Fruit fly (Drosophila melanogaster) whole organism, embryonic: ENCODE measurements around the gene SmD2.
A peak's percentile ranks its signal among the peaks of the same experiment; 100 is the strongest.

ENCODE experiments used
- Blimp-1 ChIP-seq: fragments of 200-800 bp; sonication (Bioruptor generic); optimal IDR thresholded peaks from 3 replicates; lab custom pipeline; 2018; ENCODE audit warnings: missing biosample characterization, missing genetic modification characterization, mild to moderate bottlenecking, moderate library complexity, missing genetic modification reagents
- CG10267 ChIP-seq: fragments of 200-800 bp; sonication (Bioruptor generic); optimal IDR thresholded peaks from 2 replicates; lab custom pipeline; 2018; ENCODE audit warnings: missing biosample characterization, mild to moderate bottlenecking, missing genetic modification characterization, moderate library complexity
- CG10654 ChIP-seq: fragments of 200-800 bp; sonication (Bioruptor generic); optimal IDR thresholded peaks from 2 replicates; lab custom pipeline; 2016; ENCODE audit warnings: missing biosample characterization, missing genetic modification characterization
- CG10979 ChIP-seq: fragments of 200-800 bp; sonication (Bioruptor generic); optimal IDR thresholded peaks from 2 replicates; lab custom pipeline; 2018; ENCODE audit warnings: missing biosample characterization, mild to moderate bottlenecking, missing genetic modification characterization, moderate library complexity
- CG11456 ChIP-seq: fragments of 200-800 bp; sonication (Bioruptor generic); IDR thresholded peaks from 3 replicates; pipeline ENCODE4 v1.3.6; 2022; ENCODE audit warnings: missing biosample characterization, missing genetic modification characterization
- CG16779 ChIP-seq: fragments of 200-800 bp; sonication (Bioruptor generic); IDR thresholded peaks from 2 replicates; pipeline ENCODE4 v1.3.6; 2022; ENCODE audit warnings: missing biosample characterization, missing genetic modification characterization
- CG16863 ChIP-seq: fragments of 200-800 bp; sonication (Bioruptor generic); optimal IDR thresholded peaks from 3 replicates; lab custom pipeline; 2016; ENCODE audit warnings: missing biosample characterization, missing genetic modification characterization
- CG18764 ChIP-seq: fragments of 200-800 bp; sonication (Bioruptor generic); optimal IDR thresholded peaks from 3 replicates; lab custom pipeline; 2016; ENCODE audit warnings: missing biosample characterization, missing genetic modification characterization
- CG2120 ChIP-seq: fragments of 200-800 bp; sonication (Bioruptor generic); optimal IDR thresholded peaks from 3 replicates; lab custom pipeline; 2016; ENCODE audit warnings: missing biosample characterization, missing genetic modification characterization
- CG4282 ChIP-seq: fragments of 200-800 bp; sonication (Bioruptor generic); optimal IDR thresholded peaks from 2 replicates; lab custom pipeline; 2016; ENCODE audit warnings: missing biosample characterization, missing genetic modification characterization
- CG4730 ChIP-seq: fragments of 200-800 bp; sonication (Bioruptor generic); IDR thresholded peaks from 2 replicates; pipeline ENCODE4 v1.3.6; 2022; ENCODE audit warnings: missing biosample characterization, missing genetic modification characterization
- CG6175 ChIP-seq: fragments of 200-800 bp; sonication (Bioruptor generic); IDR thresholded peaks from 3 replicates; pipeline ENCODE4 v1.3.6; 2022; ENCODE audit warnings: missing biosample characterization, missing genetic modification characterization
- CG6813 ChIP-seq: fragments of 200-800 bp; sonication (Bioruptor generic); optimal IDR thresholded peaks from 2 replicates; lab custom pipeline; 2017; ENCODE audit warnings: missing biosample characterization, missing genetic modification characterization, mild to moderate bottlenecking, moderate library complexity, missing genetic modification reagents
- CG7271 ChIP-seq: fragments of 200-800 bp; sonication (Bioruptor generic); optimal IDR thresholded peaks from 2 replicates; lab custom pipeline; 2018; ENCODE audit warnings: missing biosample characterization, mild to moderate bottlenecking, missing genetic modification characterization, moderate library complexity
- CG7372 ChIP-seq: fragments of 200-800 bp; sonication (Bioruptor generic); IDR thresholded peaks from 2 replicates; pipeline ENCODE4 v1.3.6; 2022; ENCODE audit warnings: missing biosample characterization, missing genetic modification characterization
- CG9727 ChIP-seq: fragments of 200-800 bp; sonication (Bioruptor generic); optimal IDR thresholded peaks from 3 replicates; lab custom pipeline; 2017; ENCODE audit warnings: missing biosample characterization, mild to moderate bottlenecking, missing genetic modification characterization
- Camta ChIP-seq: fragments of 200-800 bp; sonication (Bioruptor generic); optimal IDR thresholded peaks from 2 replicates; lab custom pipeline; 2016; ENCODE audit warnings: missing biosample characterization, missing genetic modification characterization
- CkIIα-i1 ChIP-seq: fragments of 200-800 bp; sonication (Bioruptor generic); IDR thresholded peaks from 2 replicates; pipeline ENCODE4 v1.3.6; 2022; ENCODE audit warnings: missing biosample characterization, missing genetic modification characterization
- Ets65A ChIP-seq: fragments of 200-800 bp; sonication (Bioruptor generic); peaks from one replicate; lab custom pipeline; 2016; ENCODE audit warnings: missing biosample characterization, missing genetic modification characterization
- HLH3B ChIP-seq: fragments of 200-800 bp; sonication (Bioruptor generic); IDR thresholded peaks from 2 replicates; pipeline ENCODE4 v1.3.6; 2022; ENCODE audit warnings: missing biosample characterization, missing genetic modification characterization
- Hr3 ChIP-seq: fragments of 200-800 bp; sonication (Bioruptor generic); optimal IDR thresholded peaks from 3 replicates; lab custom pipeline; 2016; ENCODE audit warnings: missing biosample characterization, missing genetic modification characterization
- Med ChIP-seq: fragments of 200-800 bp; sonication (Bioruptor generic); peaks from one replicate; lab custom pipeline; 2016; ENCODE audit warnings: missing biosample characterization, missing genetic modification characterization, mild to moderate bottlenecking, inconsistent platforms, moderate library complexity
- Neu2 ChIP-seq: fragments of 200-800 bp; sonication (Bioruptor generic); optimal IDR thresholded peaks from 3 replicates; lab custom pipeline; 2016; ENCODE audit warnings: missing biosample characterization, missing genetic modification characterization, borderline replicate concordance
- Sox102F ChIP-seq: fragments of 200-800 bp; sonication (Bioruptor generic); optimal IDR thresholded peaks from 2 replicates; lab custom pipeline; 2018; ENCODE audit warnings: missing biosample characterization, mild to moderate bottlenecking, missing genetic modification characterization, moderate library complexity
- Tbp ChIP-seq: fragments of >200 bp; optimal IDR thresholded peaks from 2 replicates; lab custom pipeline; 2018; ENCODE audit warnings: missing biosample characterization, missing genetic modification characterization
- Xrp1 ChIP-seq: fragments of 200-800 bp; sonication (Bioruptor generic); IDR thresholded peaks from 2 replicates; pipeline ENCODE4 v1.3.6; 2022; ENCODE audit warnings: missing biosample characterization, missing genetic modification characterization
- ab ChIP-seq: fragments of 200-800 bp; sonication (Bioruptor generic); optimal IDR thresholded peaks from 2 replicates; lab custom pipeline; 2016; ENCODE audit warnings: missing biosample characterization, missing genetic modification characterization
- ara ChIP-seq: fragments of 200-800 bp; sonication (Bioruptor generic); IDR thresholded peaks from 2 replicates; pipeline ENCODE4 v1.3.6; 2022; ENCODE audit warnings: missing biosample characterization, missing genetic modification characterization
- cas ChIP-seq: fragments of 200-800 bp; sonication (Bioruptor generic); IDR thresholded peaks from 2 replicates; pipeline ENCODE4 v1.3.6; 2022; ENCODE audit warnings: missing biosample characterization, missing genetic modification characterization
- caup ChIP-seq: fragments of 200-800 bp; sonication (Bioruptor generic); optimal IDR thresholded peaks from 3 replicates; lab custom pipeline; 2017; ENCODE audit warnings: missing biosample characterization, mild to moderate bottlenecking, missing genetic modification characterization, moderate library complexity; ENCODE audit not compliant: severe bottlenecking
- chinmo ChIP-seq: fragments of 200-800 bp; sonication (Bioruptor generic); IDR thresholded peaks from 4 replicates; pipeline ENCODE4 v1.3.6; 2022; ENCODE audit warnings: missing biosample characterization, missing genetic modification characterization; ENCODE audit not compliant: partially characterized antibody
- emc ChIP-seq: fragments of 200-800 bp; sonication (Bioruptor generic); optimal IDR thresholded peaks from 2 replicates; lab custom pipeline; 2016; ENCODE audit warnings: missing biosample characterization, missing genetic modification characterization
- gce ChIP-seq: fragments of 200-800 bp; sonication (Bioruptor generic); IDR thresholded peaks from 3 replicates; pipeline ENCODE4 v1.3.6; 2022; ENCODE audit warnings: missing biosample characterization, missing genetic modification characterization
- gsb-n ChIP-seq: fragments of 200-800 bp; sonication (Bioruptor generic); optimal IDR thresholded peaks from 3 replicates; lab custom pipeline; 2018; ENCODE audit warnings: missing biosample characterization, mild to moderate bottlenecking, missing genetic modification characterization
- ind ChIP-seq: fragments of 200-800 bp; sonication (Bioruptor generic); optimal IDR thresholded peaks from 3 replicates; lab custom pipeline; 2016; ENCODE audit warnings: missing biosample characterization, missing genetic modification characterization
- jing ChIP-seq: fragments of 200-800 bp; sonication (Bioruptor generic); optimal IDR thresholded peaks from 2 replicates; lab custom pipeline; 2018; ENCODE audit warnings: missing biosample characterization, mild to moderate bottlenecking, missing genetic modification characterization
- kay ChIP-seq: fragments of 200-800 bp; sonication (Bioruptor generic); optimal IDR thresholded peaks from 2 replicates; lab custom pipeline; 2016; ENCODE audit warnings: missing biosample characterization, missing genetic modification characterization
- mam ChIP-seq: fragments of 200-800 bp; sonication (Bioruptor generic); optimal IDR thresholded peaks from 3 replicates; lab custom pipeline; 2016; ENCODE audit warnings: missing biosample characterization, missing genetic modification characterization
- oc ChIP-seq: fragments of 200-800 bp; sonication (Bioruptor generic); optimal IDR thresholded peaks from 2 replicates; lab custom pipeline; 2018; ENCODE audit warnings: missing biosample characterization, mild to moderate bottlenecking, missing genetic modification characterization, moderate library complexity
- pum ChIP-seq: fragments of 200-800 bp; sonication (Bioruptor generic); optimal IDR thresholded peaks from 2 replicates; lab custom pipeline; 2016; ENCODE audit warnings: missing biosample characterization, missing genetic modification characterization
- sens ChIP-seq: fragments of 200-800 bp; sonication (Bioruptor generic); peaks from one replicate; lab custom pipeline; 2016; ENCODE audit warnings: missing biosample characterization, missing genetic modification characterization
- slbo ChIP-seq: fragments of 200-800 bp; sonication (Bioruptor generic); IDR thresholded peaks from 2 replicates; pipeline ENCODE4 v1.3.6; 2022; ENCODE audit warnings: missing biosample characterization, missing genetic modification characterization
- sqz ChIP-seq: fragments of 200-800 bp; sonication (Bioruptor generic); optimal IDR thresholded peaks from 3 replicates; lab custom pipeline; 2018; ENCODE audit warnings: missing biosample characterization, mild to moderate bottlenecking, missing genetic modification characterization
- stwl ChIP-seq: fragments of 200-800 bp; sonication (Bioruptor generic); optimal IDR thresholded peaks from 3 replicates; lab custom pipeline; 2018; ENCODE audit warnings: missing biosample characterization, mild to moderate bottlenecking, missing genetic modification characterization, moderate library complexity
- sug ChIP-seq: fragments of 200-800 bp; optimal IDR thresholded peaks from 2 replicates; lab custom pipeline; 2019; ENCODE audit warnings: missing biosample characterization, mild to moderate bottlenecking, missing genetic modification characterization, moderate library complexity
- tin ChIP-seq: fragments of 200-800 bp; sonication (Bioruptor generic); optimal IDR thresholded peaks from 3 replicates; lab custom pipeline; 2016; ENCODE audit warnings: missing biosample characterization, missing genetic modification characterization
- vvl ChIP-seq: fragments of 200-800 bp; sonication (Bioruptor generic); IDR thresholded peaks from 2 replicates; pipeline ENCODE4 v1.3.6; 2022; ENCODE audit warnings: missing biosample characterization, missing genetic modification characterization
- zfh1 ChIP-seq: fragments of 200-800 bp; sonication (Bioruptor generic); IDR thresholded peaks from 3 replicates; pipeline ENCODE4 v1.3.6; 2022; ENCODE audit warnings: missing biosample characterization, missing genetic modification characterization
- zfh2 ChIP-seq: fragments of 200-800 bp; sonication (Bioruptor generic); optimal IDR thresholded peaks from 2 replicates; lab custom pipeline; 2016; ENCODE audit warnings: missing biosample characterization, missing genetic modification characterization

The SmD2 gene

DNA sequence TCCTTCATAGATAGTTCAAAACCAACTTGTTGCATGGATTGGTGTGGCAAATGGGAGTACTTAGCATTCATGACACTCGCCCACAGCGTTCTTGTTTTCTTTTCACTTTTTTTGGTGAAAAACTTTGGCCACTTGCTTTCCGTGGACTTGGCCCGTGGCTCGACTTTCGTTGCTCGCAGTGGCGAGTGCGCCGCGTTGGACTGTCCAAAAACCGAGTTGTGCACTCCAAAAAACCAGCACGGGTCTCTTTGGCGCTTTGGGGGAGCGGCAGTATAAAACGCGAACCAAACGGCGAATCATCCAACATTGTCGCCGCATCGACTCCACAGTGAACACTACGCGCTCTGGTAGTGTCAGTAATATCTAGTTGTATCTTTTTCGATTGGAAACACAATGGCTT lies 5.9 kb downstream of the SmD2 start, which contains the start of gene Osi20:
Gene Osi20, plus strand, starts transcription at position 301 of the 400 bp plus-strand sequence.
- TF ChIP-seq CG4282 (no peak), ara (GFP tag; lab: Robert Waterston, UW) (0 out of 2 replicates have a peak, but pooled peaks have one; percentile 18), CG4730 (GFP tag; lab: Robert Waterston, UW) (no peak), tin (GFP tag; lab: Kevin White, UChicago) (no peak), CG10267 (no peak), Sox102F (GFP tag; lab: Kevin White, UChicago) (no peak), Neu2 (GFP tag; lab: Kevin White, UChicago) (no peak), CG18764 (GFP tag; lab: Kevin White, UChicago) (no peak), CG10979 (tag; lab: Kevin White, UChicago) (no peak), mam (GFP tag; lab: Kevin White, UChicago) (no peak), Tbp (GFP tag; lab: Kevin White, UChicago) (no peak), Blimp-1 (GFP tag; lab: Kevin White, UChicago) (peak; percentile 50), sug (no peak), CG6175 (GFP tag; lab: Robert Waterston, UW) (no peak), CkIIα-i1 (GFP tag; lab: Robert Waterston, UW) (no peak)

DNA sequence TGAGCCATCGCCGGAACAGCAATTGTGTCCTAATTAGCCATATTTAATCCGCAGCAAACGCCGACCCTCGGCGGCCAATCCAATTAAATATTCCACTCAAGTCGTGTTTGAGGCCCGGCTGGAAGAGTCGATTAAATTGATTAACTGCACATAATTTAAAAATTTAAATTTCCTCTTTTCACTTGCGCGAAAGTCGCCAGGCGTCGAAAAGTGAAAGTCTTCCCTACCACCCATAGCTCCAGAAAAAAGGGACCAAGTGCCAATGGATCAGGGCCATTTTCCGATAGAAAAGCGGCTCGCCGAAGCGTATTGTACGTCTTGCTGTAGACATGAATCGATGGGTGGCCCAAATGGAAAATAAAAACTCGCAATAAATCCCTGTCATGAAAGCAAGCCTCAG lies 8.3 kb downstream of the SmD2 start:
- TF ChIP-seq Ets65A (GFP tag; lab: Kevin White, UChicago) (peak; percentile 74), Blimp-1 (GFP tag; lab: Kevin White, UChicago) (peak; percentile 57), HLH3B (GFP tag; lab: Robert Waterston, UW) (no peak)

DNA sequence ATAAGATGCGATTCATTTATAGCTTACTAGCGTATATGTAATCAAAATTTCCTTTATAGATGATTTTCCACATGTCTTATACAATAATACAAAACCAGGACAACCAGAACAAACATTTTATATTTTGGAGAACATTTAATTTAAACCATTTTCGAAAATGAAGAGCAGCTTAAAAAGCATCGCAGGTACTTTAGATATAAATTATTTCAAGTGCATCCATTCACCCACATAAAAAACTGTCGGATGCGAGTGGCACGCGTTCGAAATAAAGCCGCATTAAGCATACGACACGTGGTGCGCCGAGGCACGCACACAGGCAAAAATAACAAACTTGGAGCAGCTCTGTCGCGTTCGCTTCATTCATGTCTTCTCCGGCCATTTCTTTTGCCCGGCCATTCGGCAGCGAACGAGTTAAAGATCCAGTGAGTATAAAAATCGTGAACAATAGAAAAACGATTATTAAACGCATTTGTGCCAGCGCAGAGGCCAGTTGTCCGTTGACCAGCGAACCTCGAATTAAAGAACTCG lies 10.7 kb downstream of the SmD2 start, which contains the start of gene Osi19:
Gene Osi19, plus strand, starts transcription at position 457 of the 528 bp plus-strand sequence.
- TF ChIP-seq zfh2 (GFP tag; lab: Kevin White, UChicago) (no peak), CG16863 (no peak), jing (GFP tag; lab: Kevin White, UChicago) (no peak), sens (GFP tag; lab: Kevin White, UChicago) (peak; percentile 86), gsb-n (no peak), ind (GFP tag; lab: Kevin White, UChicago) (no peak), Hr3 (GFP tag; lab: Kevin White, UChicago) (no peak), CG11456 (no peak), CG9727 (no peak), pum (GFP tag; lab: Kevin White, UChicago) (no peak), vvl (GFP tag; lab: Robert Waterston, UW) (0 out of 2 replicates have a peak, but pooled peaks have one; percentile 20), cas (GFP tag; lab: Robert Waterston, UW) (no peak), ab (no peak), Xrp1 (GFP tag; lab: Robert Waterston, UW) (no peak), kay (GFP tag; lab: Kevin White, UChicago) (no peak), Ets65A (GFP tag; lab: Kevin White, UChicago) (peak; percentile 65), sqz (GFP tag; lab: Kevin White, UChicago) (peak; percentile 18), CG6813 (GFP tag; lab: Kevin White, UChicago) (no peak), chinmo (GFP tag; lab: Robert Waterston, UW) (0 out of 4 replicates have a peak, but pooled peaks have one; percentile 14), CG16779 (GFP tag; lab: Robert Waterston, UW) (no peak), slbo (GFP tag; lab: Robert Waterston, UW) (no peak), Med (GFP tag; lab: Kevin White, UChicago) (peak; percentile 42), zfh1 (GFP tag; lab: Robert Waterston, UW) (0 out of 3 replicates have a peak, but pooled peaks have one; percentile 39), CG2120 (GFP tag; lab: Kevin White, UChicago) (no peak), gce (0 out of 3 replicates have a peak, but pooled peaks have one; percentile 5), CG10654 (no peak), CG7271 (tag; lab: Kevin White, UChicago) (no peak), oc (tag; lab: Kevin White, UChicago) (peak; percentile 32), Camta (no peak), stwl (tag; lab: Kevin White, UChicago) (no peak), emc (GFP tag; lab: Kevin White, UChicago) (no peak), caup (GFP tag; lab: Kevin White, UChicago) (no peak), CG7372 (GFP tag; lab: Robert Waterston, UW) (peak; percentile 61)
